Fruit fly (Drosophila melanogaster): Measurements from ENCODE around the gene f.

Gene f

dm6 chrX:17289225-17289624 is 56.5 kb downstream of the f start:
- no peak for TF ChIP-seq CG17361 (GFP tag; IDR thresholded peaks at IDR 0.05)
- peak; percentile 87 for TF ChIP-seq sd (tag; optimal IDR thresholded peaks at IDR 0.05)
- TF ChIP-seq exex (tag; optimal IDR thresholded peaks at IDR 0.05), result peak; percentile 72
- no peak for TF ChIP-seq CG6765 (GFP tag; optimal IDR thresholded peaks at IDR 0.05)
- TF ChIP-seq mirr (GFP tag; optimal IDR thresholded peaks at IDR 0.05), result peak; percentile 61
- TF ChIP-seq cwo (GFP tag; optimal IDR thresholded peaks at IDR 0.05), result peak; percentile 24
- no peak for TF ChIP-seq maf-S (GFP tag; optimal IDR thresholded peaks at IDR 0.05)
- TF ChIP-seq Sry-δ (GFP tag; optimal IDR thresholded peaks at IDR 0.05), result no peak
- peak; percentile 28 for TF ChIP-seq sug (tag; optimal IDR thresholded peaks at IDR 0.05)
- TF ChIP-seq lab (GFP tag; optimal IDR thresholded peaks at IDR 0.05), result peak; percentile 18
- TF ChIP-seq grn (GFP tag; optimal IDR thresholded peaks at IDR 0.05), result peak; percentile 79
- no peak for TF ChIP-seq CG4854 (GFP tag; optimal IDR thresholded peaks at IDR 0.05)

dm6 chrX:17290154-17290959 is 57.6 kb downstream of the f start:
- TF ChIP-seq da (GFP tag; optimal IDR thresholded peaks at IDR 0.05) (no peak), emc (GFP tag; optimal IDR thresholded peaks at IDR 0.05) (no peak), ttk (GFP tag; IDR thresholded peaks at IDR 0.05) (no peak), row (GFP tag; IDR thresholded peaks at IDR 0.05) (peak; percentile 18; the same call in 1 of the 3 replicates), sd (tag; optimal IDR thresholded peaks at IDR 0.05) (peak; percentile 68), Pdp1 (GFP tag; optimal IDR thresholded peaks at IDR 0.05) (peak in 1 of 2 experiments; percentile 19), CG17612 (GFP tag; IDR thresholded peaks at IDR 0.05) (no peak), nerfin-1 (tag; optimal IDR thresholded peaks at IDR 0.05) (no peak), mirr (GFP tag; optimal IDR thresholded peaks at IDR 0.05) (peak; percentile 90), exex (tag; optimal IDR thresholded peaks at IDR 0.05) (peak; percentile 91), cwo (GFP tag; optimal IDR thresholded peaks at IDR 0.05) (peak; percentile 59), zfh2 (GFP tag; optimal IDR thresholded peaks at IDR 0.05) (no peak), Eip74EF (GFP tag; optimal IDR thresholded peaks at IDR 0.05) (no peak), CG14050 (GFP tag; IDR thresholded peaks at IDR 0.05) (no peak), CG34376 (GFP tag; optimal IDR thresholded peaks at IDR 0.05) (peak; percentile 66), B-H2 (GFP tag; optimal IDR thresholded peaks at IDR 0.05) (peak; percentile 40), crol (GFP tag; IDR thresholded peaks at IDR 0.05) (0 out of 2 replicates have a peak, but pooled peaks have one; percentile 37), Atf6 (GFP tag; IDR thresholded peaks at IDR 0.05) (0 out of 2 replicates have a peak, but pooled peaks have one; percentile 31), sug (tag; optimal IDR thresholded peaks at IDR 0.05) (peak; percentile 92), CG6791 (GFP tag; IDR thresholded peaks at IDR 0.05; ENCODE audit: partially characterized antibody) (no peak), rib (GFP tag; IDR thresholded peaks at IDR 0.05) (peak; percentile 11; the same call in 1 of the 2 replicates), grau (tag; optimal IDR thresholded peaks at IDR 0.05) (peak; percentile 61), CG8290 (GFP tag; optimal IDR thresholded peaks at IDR 0.05) (no peak), CG8290 (tag; optimal IDR thresholded peaks at IDR 0.05) (peak in 1 of 2 experiments; percentile 11), az2 (GFP tag; optimal IDR thresholded peaks at IDR 0.05) (no peak), CG10147 (GFP tag; optimal IDR thresholded peaks at IDR 0.05) (no peak), CG18599 (GFP tag; optimal IDR thresholded peaks at IDR 0.05) (peak; percentile 1), CG2116 (GFP tag; optimal IDR thresholded peaks at IDR 0.05) (no peak), GATAe (GFP tag; conservative IDR thresholded peaks at IDR 0.05) (peak; percentile 35; the same call in 1 of the 2 replicates), E2f1 (GFP tag; IDR thresholded peaks at IDR 0.05) (no peak), CG18619 (GFP tag; optimal IDR thresholded peaks at IDR 0.05) (no peak), lab (GFP tag; optimal IDR thresholded peaks at IDR 0.05) (peak; percentile 38)

All from whole organism, embryonic.